Worm (Caenorhabditis elegans) whole organism, L1 larva: ENCODE measurements around the gene W05H9.4.

ENCODE experiments used
- aha-1 ChIP-seq: fragments of 150-350 bp; optimal IDR thresholded peaks from 2 replicates; lab custom pipeline; 2014; ENCODE audit warnings: missing biosample characterization, missing genetic modification characterization
- ama-1 ChIP-seq: fragments of 150-350 bp; optimal IDR thresholded peaks from 2 replicates; lab custom pipeline; 2014
- blmp-1 ChIP-seq: fragments of 150-350 bp; optimal IDR thresholded peaks from 2 replicates; lab custom pipeline; 2014; ENCODE audit warnings: missing biosample characterization, missing genetic modification characterization
- ceh-82 ChIP-seq, 3 experiments: fragments of 150-350 bp in 1 of 3; sonication (generic microtip) in 2 of 3; optimal IDR thresholded peaks; 2 replicates each; lab custom pipeline; 2014 to 2017; ENCODE audit warnings: missing biosample characterization in 3 of 3, missing genetic modification characterization in 3 of 3
- ceh-88 ChIP-seq: fragments of 200-800 bp; sonication (Bioruptor generic); IDR thresholded peaks from 2 replicates; pipeline ENCODE4 v1.3.6; 2022; ENCODE audit warnings: missing genetic modification characterization, missing compliant biosample characterization
- ceh-90 ChIP-seq: sonication (generic microtip); optimal IDR thresholded peaks from 2 replicates; lab custom pipeline; 2016; ENCODE audit warnings: missing genetic modification characterization, missing compliant biosample characterization
- dpl-1 ChIP-seq, 3 experiments: fragments of 150-350 bp in 2 of 3; sonication (generic microtip) in 1 of 3; optimal IDR thresholded peaks; 2 replicates each; lab custom pipeline; 2014 to 2017; ENCODE audit warnings: missing biosample characterization in 3 of 3, missing genetic modification characterization in 3 of 3, missing genetic modification reagents in 3 of 3
- dsc-1 ChIP-seq: sonication (generic microtip); optimal IDR thresholded peaks from 2 replicates; lab custom pipeline; 2016; ENCODE audit warnings: mild to moderate bottlenecking, missing genetic modification characterization, missing compliant biosample characterization
- elt-2 ChIP-seq: sonication (generic microtip); optimal IDR thresholded peaks from 2 replicates; lab custom pipeline; 2016; ENCODE audit warnings: missing genetic modification characterization, mild to moderate bottlenecking, inconsistent platforms, missing compliant biosample characterization, missing genetic modification reagents
- fkh-10 ChIP-seq: sonication (generic microtip); optimal IDR thresholded peaks from 2 replicates; lab custom pipeline; 2017; ENCODE audit warnings: missing biosample characterization, missing genetic modification reagents, missing genetic modification characterization
- fkh-4 ChIP-seq: sonication (generic microtip); optimal IDR thresholded peaks from 2 replicates; lab custom pipeline; 2016; ENCODE audit warnings: missing compliant biosample characterization, missing genetic modification characterization, borderline replicate concordance
- fos-1 ChIP-seq: fragments of 150-350 bp; optimal IDR thresholded peaks from 2 replicates; lab custom pipeline; 2014; ENCODE audit warnings: missing biosample characterization, missing genetic modification characterization
- grh-1 ChIP-seq: fragments of 200-800 bp; sonication (Bioruptor generic); IDR thresholded peaks from 2 replicates; pipeline ENCODE4 v1.3.6; 2022; ENCODE audit warnings: missing genetic modification reagents, missing genetic modification characterization, missing compliant biosample characterization
- hlh-17 ChIP-seq: fragments of 200-800 bp; sonication (Bioruptor generic); optimal IDR thresholded peaks from 2 replicates; lab custom pipeline; 2018; ENCODE audit warnings: missing genetic modification characterization, mild to moderate bottlenecking, missing compliant biosample characterization, moderate library complexity, borderline replicate concordance
- isw-1 ChIP-seq: fragments of 200-800 bp; sonication (Bioruptor generic); IDR thresholded peaks from 2 replicates; pipeline ENCODE4 v1.3.6; 2022; ENCODE audit warnings: missing genetic modification characterization, missing compliant biosample characterization
- lin-14 ChIP-seq: fragments of 200-800 bp; sonication (Bioruptor generic); optimal IDR thresholded peaks from 2 replicates; lab custom pipeline; 2018; ENCODE audit warnings: mild to moderate bottlenecking, missing genetic modification characterization, moderate library complexity, missing compliant biosample characterization
- lin-15B ChIP-seq: fragments of 150-350 bp; sonication (generic microtip); optimal IDR thresholded peaks from 3 replicates; lab custom pipeline; 2014; ENCODE audit warnings: missing biosample characterization, missing genetic modification characterization
- lin-35 ChIP-seq, 2 experiments: fragments of 150-350 bp; optimal IDR thresholded peaks; 2 replicates each; lab custom pipeline; 2014; ENCODE audit warnings: missing biosample characterization in 2 of 2, missing genetic modification characterization in 2 of 2, missing genetic modification reagents in 2 of 2
- lin-39 ChIP-seq: fragments of 150-350 bp; optimal IDR thresholded peaks from 2 replicates; lab custom pipeline; 2014; ENCODE audit warnings: missing biosample characterization, missing genetic modification reagents, missing genetic modification characterization
- lsy-2 ChIP-seq, 2 experiments: fragments of 150-350 bp; optimal IDR thresholded peaks; 2 replicates each; lab custom pipeline; 2014; ENCODE audit warnings: missing biosample characterization in 2 of 2, missing genetic modification characterization in 2 of 2
- mdl-1 ChIP-seq, 2 experiments: fragments of 150-350 bp; optimal IDR thresholded peaks; 2 replicates each; lab custom pipeline; 2014 to 2017; ENCODE audit warnings: missing biosample characterization in 2 of 2, missing genetic modification characterization in 2 of 2, inconsistent platforms in 1 of 2
- mep-1 ChIP-seq: fragments of 150-350 bp; optimal IDR thresholded peaks from 2 replicates; lab custom pipeline; 2014; ENCODE audit warnings: missing biosample characterization, missing genetic modification characterization
- nhr-11 ChIP-seq: fragments of 150-350 bp; optimal IDR thresholded peaks from 2 replicates; lab custom pipeline; 2014; ENCODE audit warnings: missing biosample characterization, missing genetic modification characterization
- nhr-19 ChIP-seq: fragments of 200-800 bp; sonication (Bioruptor generic); conservative IDR thresholded peaks from 2 replicates; pipeline ENCODE4 v1.3.6; 2022; ENCODE audit warnings: missing genetic modification characterization, missing compliant biosample characterization
- nhr-20 ChIP-seq: sonication (generic microtip); optimal IDR thresholded peaks from 2 replicates; lab custom pipeline; 2016; ENCODE audit warnings: mild to moderate bottlenecking, missing genetic modification characterization, missing compliant biosample characterization
- nhr-71 ChIP-seq: sonication (generic microtip); optimal IDR thresholded peaks from 2 replicates; lab custom pipeline; 2016; ENCODE audit warnings: mild to moderate bottlenecking, missing genetic modification characterization, moderate library complexity, missing compliant biosample characterization
- nhr-84 ChIP-seq: sonication (generic microtip); optimal IDR thresholded peaks from 2 replicates; lab custom pipeline; 2017; ENCODE audit warnings: missing biosample characterization, missing genetic modification characterization
- nhr-85 ChIP-seq: sonication (generic microtip); peaks from one replicate; lab custom pipeline; 2016; ENCODE audit warnings: missing genetic modification characterization, inconsistent platforms, missing compliant biosample characterization
- rnt-1 ChIP-seq: sonication (generic microtip); optimal IDR thresholded peaks from 2 replicates; lab custom pipeline; 2016; ENCODE audit warnings: mild to moderate bottlenecking, missing genetic modification characterization, moderate library complexity, missing compliant biosample characterization
- snu-23 ChIP-seq: sonication (generic microtip); optimal IDR thresholded peaks from 2 replicates; lab custom pipeline; 2016; ENCODE audit warnings: missing genetic modification characterization, missing compliant biosample characterization
- tbx-2 ChIP-seq: sonication (generic microtip); optimal IDR thresholded peaks from 2 replicates; lab custom pipeline; 2016; ENCODE audit warnings: missing genetic modification characterization, missing compliant biosample characterization
- tlp-1 ChIP-seq: fragments of 150-350 bp; optimal IDR thresholded peaks from 2 replicates; lab custom pipeline; 2014; ENCODE audit warnings: missing biosample characterization, missing genetic modification characterization
- unc-30 ChIP-seq: sonication (generic microtip); optimal IDR thresholded peaks from 2 replicates; lab custom pipeline; 2017; ENCODE audit warnings: missing biosample characterization, missing genetic modification characterization
- unc-86 ChIP-seq: sonication (generic microtip); optimal IDR thresholded peaks from 2 replicates; lab custom pipeline; 2016; ENCODE audit warnings: missing genetic modification characterization, missing compliant biosample characterization
- xbp-1 ChIP-seq: sonication (generic microtip); optimal IDR thresholded peaks from 2 replicates; lab custom pipeline; 2016; ENCODE audit warnings: missing genetic modification characterization, missing compliant biosample characterization
- ztf-11 ChIP-seq, 2 experiments: sonication (generic microtip); optimal IDR thresholded peaks; 2 replicates each; lab custom pipeline; 2016 to 2017; ENCODE audit warnings: missing genetic modification characterization in 2 of 2, missing biosample characterization in 1 of 2, missing compliant biosample characterization in 1 of 2
- ztf-4 ChIP-seq: fragments of 150-350 bp; optimal IDR thresholded peaks from 2 replicates; lab custom pipeline; 2014; ENCODE audit warnings: missing biosample characterization, missing genetic modification characterization

The W05H9.4 gene

ce11 chrX:6255561-6255960 lies 7.9 kb upstream of the W05H9.4 start (continued):
- TF ChIP-seq ceh-90 (tag; lab: Kevin White, UChicago) (no peak), hlh-17 (GFP tag; lab: Kevin White, UChicago) (no peak), nhr-84 (no peak), dpl-1 (GFP tag; optimal IDR thresholded peaks at IDR 0.05; lab: Kevin White, UChicago) (peak; percentile 23 to 61 (median 41)), nhr-11 (tag; lab: Kevin White, UChicago) (peak; percentile 89)
- TF ChIP-seq, all 84 proteins: peak for 42

DNA sequence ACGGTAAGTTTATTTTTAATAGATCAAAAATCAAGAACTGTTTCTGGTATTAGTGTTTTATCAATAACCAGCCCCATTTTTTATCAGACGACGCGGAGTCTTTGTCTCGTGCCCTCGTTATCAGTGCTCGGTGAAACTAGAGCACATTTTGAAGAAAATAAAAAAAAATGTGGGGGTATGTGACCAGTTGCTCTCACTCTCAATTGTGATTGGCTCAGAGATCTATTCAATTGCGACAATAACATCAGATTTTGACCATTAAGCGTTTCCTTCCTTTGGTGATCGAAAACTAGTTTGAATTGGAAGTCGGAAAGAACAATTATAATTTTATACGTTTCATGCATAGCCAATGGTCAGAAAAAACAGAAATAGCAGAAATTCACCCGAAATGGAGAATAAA lies 7.0 kb upstream of the W05H9.4 start:
- peak; percentile 31 for TF ChIP-seq ztf-4 (tag; lab: Kevin White, UChicago)
- peak in 1 of 2 experiments; percentile 32 for TF ChIP-seq lin-35 (GFP tag; optimal IDR thresholded peaks at IDR 0.05; lab: Kevin White, UChicago)
- TF ChIP-seq dsc-1 (tag; lab: Kevin White, UChicago) = no peak
- peak in 1 of 2 experiments; percentile 46 for TF ChIP-seq lsy-2 (tag; optimal IDR thresholded peaks at IDR 0.05; lab: Kevin White, UChicago)
- peak; percentile 42 for TF ChIP-seq lin-14 (GFP tag; lab: Kevin White, UChicago)
- no peak for TF ChIP-seq fkh-4 (tag; lab: Kevin White, UChicago)
- TF ChIP-seq dpl-1 (GFP tag; optimal IDR thresholded peaks at IDR 0.05; lab: Kevin White, UChicago) = no peak
- TF ChIP-seq snu-23 = peak; percentile 3
- peak; percentile 11; the same call in 1 of the 2 replicates for TF ChIP-seq nhr-19 (GFP tag; lab: Robert Waterston, UW)
- no peak for TF ChIP-seq ceh-82 (tag; optimal IDR thresholded peaks at IDR 0.05; lab: Kevin White, UChicago)
- TF ChIP-seq elt-2 = peak; percentile 78
- peak in 1 of 2 experiments; percentile 60 for TF ChIP-seq mdl-1 (tag; optimal IDR thresholded peaks at IDR 0.05; lab: Kevin White, UChicago)
- peak; percentile 73 for TF ChIP-seq nhr-20 (tag; lab: Kevin White, UChicago)
- TF ChIP-seq fkh-10 (GFP tag; lab: Kevin White, UChicago) = no peak
- TF ChIP-seq rnt-1 = peak; percentile 47
- TF ChIP-seq tlp-1 (tag; lab: Kevin White, UChicago) = no peak
- peak; percentile 50 for TF ChIP-seq nhr-71 (tag; lab: Kevin White, UChicago)
- peak; percentile 9 for TF ChIP-seq fos-1

ce11 chrX:6256969-6257368 lies 6.5 kb upstream of the W05H9.4 start:
- TF ChIP-seq aha-1 (tag; lab: Kevin White, UChicago) = no peak
- TF ChIP-seq lin-35 (GFP tag; optimal IDR thresholded peaks at IDR 0.05; lab: Kevin White, UChicago) = peak in 1 of 2 experiments; percentile 7

ce11 chrX:6258409-6258808 lies 5.0 kb upstream of the W05H9.4 start:
- no peak for TF ChIP-seq nhr-85 (tag; lab: Kevin White, UChicago)
- TF ChIP-seq ceh-82 (tag; optimal IDR thresholded peaks at IDR 0.05; lab: Kevin White, UChicago) = no peak
- TF ChIP-seq blmp-1 (tag; lab: Kevin White, UChicago) = peak; percentile 20
- TF ChIP-seq xbp-1 = no peak
- peak in 1 of 2 experiments; percentile 22 for TF ChIP-seq ztf-11 (tag; optimal IDR thresholded peaks at IDR 0.05; lab: Kevin White, UChicago)
- TF ChIP-seq, all 84 proteins: peak for 2

DNA sequence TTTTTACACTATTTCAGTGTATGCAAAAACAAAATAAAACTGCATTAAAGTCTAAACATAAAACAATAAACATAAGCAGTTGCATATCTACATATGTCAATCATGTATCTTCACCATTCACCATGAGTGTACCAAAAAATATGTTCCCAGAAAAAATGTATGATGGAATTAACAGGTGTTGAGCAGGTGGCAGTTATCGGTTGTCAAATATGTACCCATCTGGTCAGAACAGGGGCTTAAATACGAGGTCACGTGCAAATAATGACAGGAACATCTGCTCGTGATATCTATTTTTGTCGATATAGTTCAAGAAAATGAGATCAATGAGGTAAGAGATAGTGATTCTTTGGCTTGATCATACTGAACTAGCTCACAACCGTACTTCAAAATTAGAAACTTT lies 4.4 kb upstream of the W05H9.4 start:
- TF ChIP-seq isw-1 (GFP tag; lab: Robert Waterston, UW) = no peak
- TF ChIP-seq nhr-85 (tag; lab: Kevin White, UChicago) = peak; percentile 57
- TF ChIP-seq lin-14 (GFP tag; lab: Kevin White, UChicago) = peak; percentile 51
- TF ChIP-seq lin-15B = no peak
- peak; percentile 49 for TF ChIP-seq mep-1 (tag; lab: Kevin White, UChicago)
- no peak for TF ChIP-seq lin-35 (GFP tag; optimal IDR thresholded peaks at IDR 0.05; lab: Kevin White, UChicago)
- TF ChIP-seq snu-23 = peak; percentile 23
- TF ChIP-seq grh-1 (GFP tag; lab: Robert Waterston, UW) = no peak
- peak; percentile 22 for TF ChIP-seq rnt-1
- no peak for TF ChIP-seq ama-1 (lab: Kevin White, UChicago)
- no peak for TF ChIP-seq ceh-88 (GFP tag; lab: Robert Waterston, UW)
- no peak for TF ChIP-seq unc-30
- no peak for TF ChIP-seq lin-39 (tag; lab: Kevin White, UChicago)
- TF ChIP-seq tbx-2 (tag; lab: Kevin White, UChicago) = peak; percentile 47
- no peak for TF ChIP-seq unc-86 (tag; lab: Kevin White, UChicago)
- TF ChIP-seq ztf-11 (tag; optimal IDR thresholded peaks at IDR 0.05; lab: Kevin White, UChicago) = peak in 1 of 2 experiments; percentile 87
- peak; percentile 67 for TF ChIP-seq nhr-71 (tag; lab: Kevin White, UChicago)
